Worm (Caenorhabditis elegans) whole organism, L4 larva: ENCODE measurements around the gene C08G9.1.

Source experiments
- F26F4.8 ChIP-seq: fragments of 200-800 bp; sonication (Bioruptor generic); conservative IDR thresholded peaks from 2 replicates; pipeline ENCODE4 v1.3.6; 2022; ENCODE audit warnings: missing genetic modification characterization, missing compliant biosample characterization
- F44E2.7 ChIP-seq: fragments of 200-800 bp; sonication (Bioruptor generic); IDR thresholded peaks from 2 replicates; pipeline ENCODE4 v2.1.2; 2022; ENCODE audit warnings: missing genetic modification characterization, missing compliant biosample characterization
- R02D3.7 ChIP-seq: fragments of 150-350 bp; sonication (generic microtip); optimal IDR thresholded peaks from 3 replicates; lab custom pipeline; 2014; ENCODE audit warnings: missing biosample characterization, missing genetic modification characterization
- ZK337.2 ChIP-seq: fragments of 200-800 bp; sonication (Bioruptor generic); IDR thresholded peaks from 2 replicates; pipeline ENCODE4 v1.3.6; 2022; ENCODE audit warnings: missing genetic modification reagents, missing genetic modification characterization, missing compliant biosample characterization
- aha-1 ChIP-seq: fragments of 150-350 bp; peaks from one replicate; lab custom pipeline; 2014; ENCODE audit warnings: missing biosample characterization, missing genetic modification characterization
- ama-1 ChIP-seq: fragments of 150-350 bp; optimal IDR thresholded peaks from 2 replicates; lab custom pipeline; 2014; ENCODE audit warnings: inconsistent platforms, mixed read lengths
- arid-1 ChIP-seq: fragments of 200-800 bp; sonication (Bioruptor generic); conservative IDR thresholded peaks from 2 replicates; pipeline ENCODE4 v1.3.6; 2022; ENCODE audit warnings: missing genetic modification reagents, missing genetic modification characterization, missing compliant biosample characterization
- ceh-20 ChIP-seq: fragments of 200-800 bp; sonication (Bioruptor generic); IDR thresholded peaks from 2 replicates; pipeline ENCODE4 v1.3.6; 2022; ENCODE audit warnings: missing genetic modification reagents, missing genetic modification characterization, missing compliant biosample characterization
- ceh-32 ChIP-seq: sonication (generic microtip); optimal IDR thresholded peaks from 2 replicates; lab custom pipeline; 2016; ENCODE audit warnings: mild to moderate bottlenecking, missing genetic modification characterization, missing compliant biosample characterization; ENCODE audit not compliant: poor library complexity
- ceh-62 ChIP-seq: sonication (generic microtip); optimal IDR thresholded peaks from 2 replicates; lab custom pipeline; 2017; ENCODE audit warnings: missing biosample characterization, missing genetic modification characterization
- ces-1 ChIP-seq: fragments of 150-350 bp; sonication (generic microtip); optimal IDR thresholded peaks from 4 replicates; lab custom pipeline; 2014; ENCODE audit warnings: missing biosample characterization, missing genetic modification reagents, missing genetic modification characterization
- ctbp-1 ChIP-seq: fragments of 200-800 bp; sonication (Bioruptor generic); IDR thresholded peaks from 2 replicates; pipeline ENCODE4 v1.3.6; 2022; ENCODE audit warnings: missing genetic modification reagents, missing genetic modification characterization, missing compliant biosample characterization
- daf-16 ChIP-seq, 3 experiments: sonication (generic microtip); optimal IDR thresholded peaks; 2 replicates each; lab custom pipeline; 2016 to 2017; ENCODE audit warnings: missing genetic modification characterization in 3 of 3, missing genetic modification reagents in 3 of 3, mild to moderate bottlenecking in 2 of 3, missing compliant biosample characterization in 2 of 3, missing biosample characterization in 1 of 3, moderate library complexity in 1 of 3
- dmd-8 ChIP-seq: fragments of 200-800 bp; sonication (Bioruptor generic); IDR thresholded peaks from 2 replicates; pipeline ENCODE4 v1.3.6; 2022; ENCODE audit warnings: missing genetic modification characterization, missing compliant biosample characterization
- duxl-1 ChIP-seq: sonication (generic microtip); optimal IDR thresholded peaks from 2 replicates; lab custom pipeline; 2016; ENCODE audit warnings: mild to moderate bottlenecking, missing genetic modification characterization, moderate library complexity, missing compliant biosample characterization; ENCODE audit not compliant: poor library complexity
- fkh-10 ChIP-seq: fragments of 150-350 bp; optimal IDR thresholded peaks from 2 replicates; lab custom pipeline; 2014; ENCODE audit warnings: missing biosample characterization, missing genetic modification reagents, missing genetic modification characterization
- hlh-11 ChIP-seq: fragments of 200-800 bp; sonication (Bioruptor generic); optimal IDR thresholded peaks from 2 replicates; lab custom pipeline; 2018; ENCODE audit warnings: mild to moderate bottlenecking, missing genetic modification characterization, missing compliant biosample characterization
- hlh-30 ChIP-seq: sonication (generic microtip); optimal IDR thresholded peaks from 2 replicates; lab custom pipeline; 2017; ENCODE audit warnings: antibody characterized with exemption, mild to moderate bottlenecking, missing genetic modification characterization, missing compliant biosample characterization; ENCODE audit not compliant: insufficient read depth
- hmg-1.1 ChIP-seq: fragments of 200-800 bp; sonication (Bioruptor generic); IDR thresholded peaks from 2 replicates; pipeline ENCODE4 v1.3.6; 2022; ENCODE audit warnings: missing genetic modification reagents, missing genetic modification characterization, missing compliant biosample characterization
- lin-1 ChIP-seq: fragments of 200-800 bp; sonication (Bioruptor generic); IDR thresholded peaks from 2 replicates; pipeline ENCODE4 v1.3.6; 2022; ENCODE audit warnings: missing genetic modification reagents, missing genetic modification characterization, missing compliant biosample characterization
- lin-13 ChIP-seq: fragments of 150-350 bp; optimal IDR thresholded peaks from 2 replicates; lab custom pipeline; 2014; ENCODE audit warnings: missing biosample characterization, missing genetic modification reagents, missing genetic modification characterization
- lin-15B ChIP-seq: fragments of 150-350 bp; sonication (generic microtip); optimal IDR thresholded peaks from 3 replicates; lab custom pipeline; 2014; ENCODE audit warnings: missing biosample characterization, missing genetic modification characterization
- lin-38 ChIP-seq: fragments of 200-800 bp; sonication (Bioruptor generic); IDR thresholded peaks from 2 replicates; pipeline ENCODE4 v1.3.6; 2022; ENCODE audit warnings: missing genetic modification reagents, missing genetic modification characterization, missing compliant biosample characterization
- lin-39 ChIP-seq: fragments of 150-350 bp; optimal IDR thresholded peaks from 2 replicates; lab custom pipeline; 2014; ENCODE audit warnings: missing biosample characterization, missing genetic modification reagents, missing genetic modification characterization
- mep-1 ChIP-seq: fragments of 150-350 bp; sonication (generic microtip); optimal IDR thresholded peaks from 3 replicates; lab custom pipeline; 2014; ENCODE audit warnings: missing biosample characterization, missing genetic modification characterization
- mxl-2 ChIP-seq: fragments of 200-800 bp; sonication (Bioruptor generic); conservative IDR thresholded peaks from 2 replicates; pipeline ENCODE4 v1.3.6; 2022; ENCODE audit warnings: missing genetic modification reagents, missing genetic modification characterization, missing compliant biosample characterization
- nhr-11 ChIP-seq: fragments of 150-350 bp; optimal IDR thresholded peaks from 2 replicates; lab custom pipeline; 2014; ENCODE audit warnings: missing biosample characterization, missing genetic modification characterization
- nhr-28 ChIP-seq: fragments of 150-350 bp; optimal IDR thresholded peaks from 2 replicates; lab custom pipeline; 2014; ENCODE audit warnings: missing biosample characterization, missing genetic modification characterization
- nhr-41 ChIP-seq: fragments of 200-800 bp; sonication (Bioruptor generic); IDR thresholded peaks from 2 replicates; pipeline ENCODE4 v1.3.6; 2022; ENCODE audit warnings: missing genetic modification reagents, missing genetic modification characterization, missing compliant biosample characterization
- nhr-6 ChIP-seq: fragments of 150-350 bp; optimal IDR thresholded peaks from 2 replicates; lab custom pipeline; 2014; ENCODE audit warnings: missing biosample characterization, missing genetic modification characterization
- pqm-1 ChIP-seq: sonication (generic microtip); optimal IDR thresholded peaks from 2 replicates; lab custom pipeline; 2017; ENCODE audit warnings: missing biosample characterization, missing genetic modification characterization
- snpc-1.2 ChIP-seq: fragments of 200-800 bp; sonication (Bioruptor generic); IDR thresholded peaks from 2 replicates; pipeline ENCODE4 v1.3.6; 2022; ENCODE audit warnings: missing genetic modification reagents, missing genetic modification characterization, missing compliant biosample characterization
- spr-1 ChIP-seq: sonication (generic microtip); optimal IDR thresholded peaks from 2 replicates; lab custom pipeline; 2016; ENCODE audit warnings: mild to moderate bottlenecking, missing genetic modification characterization, missing compliant biosample characterization
- unc-39 ChIP-seq: sonication (generic microtip); optimal IDR thresholded peaks from 2 replicates; lab custom pipeline; 2017; ENCODE audit warnings: missing biosample characterization, missing genetic modification characterization
- unc-62 ChIP-seq, 3 experiments: fragments of 150-350 bp in 1 of 3; sonication (generic microtip); optimal IDR thresholded peaks in 2 of 3; peaks in 1 of 3; 1 replicate in 1 of 3; 2 replicates in 2 of 3; lab custom pipeline; 2014 to 2017; ENCODE audit warnings: missing biosample characterization in 3 of 3, missing genetic modification characterization in 3 of 3, missing genetic modification reagents in 3 of 3, missing genotype in 1 of 3
- vab-7 ChIP-seq: fragments of 200-800 bp; sonication (Bioruptor generic); IDR thresholded peaks from 2 replicates; pipeline ENCODE4 v1.3.6; 2022; ENCODE audit warnings: missing genetic modification reagents, missing genetic modification characterization, missing compliant biosample characterization
- ztf-11 ChIP-seq: fragments of 150-350 bp; optimal IDR thresholded peaks from 2 replicates; lab custom pipeline; 2014; ENCODE audit warnings: missing biosample characterization, missing genetic modification characterization

The C08G9.1 gene

ce11 chrIV:7679120-7679519 lies 20.6 kb downstream of the C08G9.1 start (continued):
- TF ChIP-seq mxl-2 (GFP tag; lab: Robert Waterston, UW) = no peak
- no peak for TF ChIP-seq hmg-1.1 (GFP tag; lab: Robert Waterston, UW)
- TF ChIP-seq F44E2.7 = no peak
- no peak for TF ChIP-seq fkh-10 (GFP tag; lab: Kevin White, UChicago)
- TF ChIP-seq unc-39 (tag; lab: Kevin White, UChicago) = no peak
- TF ChIP-seq nhr-11 (tag; lab: Kevin White, UChicago) = no peak
- TF ChIP-seq nhr-28 (tag; lab: Kevin White, UChicago) = peak; percentile 72
- TF ChIP-seq nhr-6 = no peak
- TF ChIP-seq dmd-8 (GFP tag; lab: Robert Waterston, UW) = no peak
- no peak for TF ChIP-seq nhr-41 (GFP tag; lab: Robert Waterston, UW)
- no peak for TF ChIP-seq ceh-32 (tag; lab: Kevin White, UChicago)
- no peak for TF ChIP-seq R02D3.7 (tag; lab: Kevin White, UChicago)
- TF ChIP-seq ctbp-1 (GFP tag; lab: Robert Waterston, UW) = no peak
- TF ChIP-seq ces-1 (GFP tag; lab: Kevin White, UChicago) = no peak
- no peak for TF ChIP-seq F26F4.8 (GFP tag; lab: Robert Waterston, UW)
- TF ChIP-seq vab-7 (GFP tag; lab: Robert Waterston, UW) = no peak
- TF ChIP-seq ztf-11 = no peak
- no peak for TF ChIP-seq lin-38 (GFP tag; lab: Robert Waterston, UW)
- TF ChIP-seq lin-1 (GFP tag; lab: Robert Waterston, UW) = no peak
- TF ChIP-seq duxl-1 (tag; lab: Kevin White, UChicago) = no peak
- TF ChIP-seq ceh-62 (tag; lab: Kevin White, UChicago) = no peak
- TF ChIP-seq lin-39 (tag; lab: Kevin White, UChicago) = no peak
- TF ChIP-seq lin-15B (tag; lab: Kevin White, UChicago) = no peak
- TF ChIP-seq lin-13 (GFP tag; lab: Kevin White, UChicago) = no peak
- TF ChIP-seq, all 104 proteins: peak for 7

ce11 chrIV:7689326-7689725 lies 30.8 kb downstream of the C08G9.1 start:
- TF ChIP-seq unc-62 (GFP tag; optimal IDR thresholded peaks at IDR 0.05 in 1 of 2; lab: Kevin White, UChicago) (peak in 1 of 2 experiments; percentile 63), unc-62 (tag; optimal IDR thresholded peaks at IDR 0.05; lab: Kevin White, UChicago) (no peak), mxl-2 (GFP tag; lab: Robert Waterston, UW) (no peak), daf-16 (GFP tag; optimal IDR thresholded peaks at IDR 0.05; lab: Kevin White, UChicago) (no peak), daf-16 (tag; optimal IDR thresholded peaks at IDR 0.05; lab: Kevin White, UChicago) (peak; percentile 76), nhr-28 (tag; lab: Kevin White, UChicago) (peak; percentile 36), hlh-11 (tag; lab: Kevin White, UChicago) (peak; percentile 7), snpc-1.2 (GFP tag; lab: Robert Waterston, UW) (no peak), ama-1 (lab: Kevin White, UChicago) (no peak), pqm-1 (tag; lab: Kevin White, UChicago) (peak; percentile 60), ceh-20 (GFP tag; lab: Robert Waterston, UW) (no peak), ZK337.2 (GFP tag; lab: Robert Waterston, UW) (no peak), spr-1 (no peak), mep-1 (tag; lab: Kevin White, UChicago) (no peak), arid-1 (GFP tag; lab: Robert Waterston, UW) (no peak)
- TF ChIP-seq, all 104 proteins: peak for 5

- no peak for TF ChIP-seq nhr-28 (tag; lab: Kevin White, UChicago)
- peak; percentile 92 for TF ChIP-seq aha-1
- TF ChIP-seq hlh-30 (tag; lab: Kevin White, UChicago) = no peak
- TF ChIP-seq, all 104 proteins: peak for 1
Observed at ce11 chrIV:7692451-7692850, 33.9 kb downstream of the C08G9.1 start.
